Worm (Caenorhabditis elegans): ENCODE data around the gene T25B9.8.
A peak's percentile ranks its signal among the peaks of the same experiment; 100 is the strongest.
"Not testable (repeated sequence)": the region's sequence is repeated elsewhere in the genome, so short reads cannot be mapped to it uniquely, and the experiment has no call there.

T25B9.8 gene

ce11 chrIV:10751740-10752139 lies 16.3 kb downstream of the T25B9.8 start, which contains the start of gene T25B9.2:
TSS of gene T25B9.2 (minus strand) at chrIV:10751840.
- TF ChIP-seq W03F9.2, him-1, dao-5 (tag; optimal IDR thresholded peaks at IDR 0.05): not testable (repeated sequence)

- TF ChIP-seq dao-5 (tag; optimal IDR thresholded peaks at IDR 0.05) (no peak), W03F9.2 (tag; optimal IDR thresholded peaks at IDR 0.05) (no peak), him-1 (tag; optimal IDR thresholded peaks at IDR 0.05) (no peak)
Observed at ce11 chrIV:10750041-10750440, 18.0 kb downstream of the T25B9.8 start, which contains the start of gene T25B9.1. TSS of gene T25B9.1 (minus strand) at chrIV:10750141.

ce11 chrIV:10745332-10745731 lies 22.7 kb downstream of the T25B9.8 start:
- no peak for TF ChIP-seq him-1 (tag; optimal IDR thresholded peaks at IDR 0.05)
- no peak for TF ChIP-seq W03F9.2 (tag; optimal IDR thresholded peaks at IDR 0.05)
- TF ChIP-seq dao-5 (tag; optimal IDR thresholded peaks at IDR 0.05) = no peak

- TF ChIP-seq dao-5 (tag; optimal IDR thresholded peaks at IDR 0.05) (no peak), W03F9.2 (tag; optimal IDR thresholded peaks at IDR 0.05) (no peak), him-1 (tag; optimal IDR thresholded peaks at IDR 0.05) (no peak)
Observed at ce11 chrIV:10744475-10744874, 23.5 kb downstream of the T25B9.8 start, which contains the start of gene T25B9.3. TSS of gene T25B9.3 (plus strand) at chrIV:10744775.

ce11 chrIV:10738328-10738727 lies 29.7 kb downstream of the T25B9.8 start, which contains the start of gene ssp-34:
TSS of gene ssp-34 (minus strand) at chrIV:10738602.
- TF ChIP-seq dao-5 (tag; optimal IDR thresholded peaks at IDR 0.05) (no peak), W03F9.2 (tag; optimal IDR thresholded peaks at IDR 0.05) (no peak), him-1 (tag; optimal IDR thresholded peaks at IDR 0.05) (no peak)

- no peak for TF ChIP-seq dao-5 (tag; optimal IDR thresholded peaks at IDR 0.05)
- no peak for TF ChIP-seq him-1 (tag; optimal IDR thresholded peaks at IDR 0.05)
- TF ChIP-seq W03F9.2 (tag; optimal IDR thresholded peaks at IDR 0.05) = no peak
Observed at ce11 chrIV:10737011-10737553, 30.9 kb downstream of the T25B9.8 start, which contains the start of gene grl-21. TSS of gene grl-21 (plus strand) at chrIV:10737474.

ce11 chrIV:10734527-10735436 lies 33.2 kb downstream of the T25B9.8 start, which contains the start of the genes orc-5 and cyb-1:
TSS of gene orc-5 (minus strand) at chrIV:10734588.
TSS of gene cyb-1 (plus strand) at chrIV:10735216.
- TF ChIP-seq W03F9.2 (tag; optimal IDR thresholded peaks at IDR 0.05) (peak; percentile 22), him-1 (tag; optimal IDR thresholded peaks at IDR 0.05) (no peak)

ce11 chrIV:10727734-10728133 lies 40.3 kb downstream of the T25B9.8 start, which contains the start of gene ZC168.2:
TSS of gene ZC168.2 (plus strand) at chrIV:10728034.
- TF ChIP-seq W03F9.2 (tag; optimal IDR thresholded peaks at IDR 0.05) (no peak), him-1 (tag; optimal IDR thresholded peaks at IDR 0.05) (no peak), dao-5 (tag; optimal IDR thresholded peaks at IDR 0.05) (no peak)

ce11 chrIV:10718865-10719264 lies 49.1 kb downstream of the T25B9.8 start:
- TF ChIP-seq him-1 (tag; optimal IDR thresholded peaks at IDR 0.05) (no peak), dao-5 (tag; optimal IDR thresholded peaks at IDR 0.05) (no peak), W03F9.2 (tag; optimal IDR thresholded peaks at IDR 0.05) (no peak)

ce11 chrIV:10718075-10718474 lies 49.9 kb downstream of the T25B9.8 start:
- TF ChIP-seq W03F9.2 (tag; optimal IDR thresholded peaks at IDR 0.05) (no peak), dao-5 (tag; optimal IDR thresholded peaks at IDR 0.05) (no peak), him-1 (tag; optimal IDR thresholded peaks at IDR 0.05) (no peak)
